Worm (Caenorhabditis elegans) whole organism, L2 larva: ENCODE data around the gene such-1.

Experiments
- C34F6.9 ChIP-seq: fragments of 150-350 bp; optimal IDR thresholded peaks from 2 replicates; lab custom pipeline; 2014; ENCODE audit warnings: missing biosample characterization, missing genetic modification characterization
- F13H6.1 ChIP-seq: sonication (generic microtip); optimal IDR thresholded peaks from 2 replicates; lab custom pipeline; 2016; ENCODE audit warnings: missing genetic modification characterization, missing compliant biosample characterization
- R02D3.7 ChIP-seq: fragments of 150-350 bp; optimal IDR thresholded peaks from 2 replicates; lab custom pipeline; 2014; ENCODE audit warnings: missing biosample characterization, missing genetic modification characterization
- Y55F3AM.14 ChIP-seq: fragments of 200-800 bp; sonication (Bioruptor generic); optimal IDR thresholded peaks from 2 replicates; lab custom pipeline; 2018; ENCODE audit warnings: mild to moderate bottlenecking, missing genetic modification characterization, missing compliant biosample characterization
- ZK546.5 ChIP-seq: sonication (generic microtip); optimal IDR thresholded peaks from 2 replicates; lab custom pipeline; 2017; ENCODE audit warnings: missing biosample characterization, missing genetic modification characterization
- alr-1 ChIP-seq: fragments of 150-350 bp; optimal IDR thresholded peaks from 2 replicates; lab custom pipeline; 2014; ENCODE audit warnings: missing biosample characterization, missing genetic modification characterization
- ama-1 ChIP-seq: fragments of 150-350 bp; optimal IDR thresholded peaks from 2 replicates; lab custom pipeline; 2018; ENCODE audit warnings: inconsistent platforms
- blmp-1 ChIP-seq: sonication (generic microtip); optimal IDR thresholded peaks from 2 replicates; lab custom pipeline; 2017; ENCODE audit warnings: missing genetic modification characterization, mild to moderate bottlenecking, missing compliant biosample characterization, antibody characterized with exemption, moderate library complexity; ENCODE audit not compliant: insufficient read depth
- ceh-16 ChIP-seq: fragments of 150-350 bp; optimal IDR thresholded peaks from 2 replicates; lab custom pipeline; 2014; ENCODE audit warnings: missing biosample characterization, missing genetic modification characterization
- dmd-4 ChIP-seq: sonication (generic microtip); optimal IDR thresholded peaks from 2 replicates; lab custom pipeline; 2017; ENCODE audit warnings: missing biosample characterization, missing genetic modification characterization
- egl-27 ChIP-seq: sonication (generic microtip); optimal IDR thresholded peaks from 3 replicates; lab custom pipeline; 2017; ENCODE audit warnings: missing biosample characterization, missing genetic modification reagents, missing genetic modification characterization
- elt-1 ChIP-seq: fragments of 150-350 bp; optimal IDR thresholded peaks from 2 replicates; lab custom pipeline; 2014; ENCODE audit warnings: missing biosample characterization, missing genetic modification characterization
- elt-3 ChIP-seq: sonication (generic microtip); optimal IDR thresholded peaks from 2 replicates; lab custom pipeline; 2017; ENCODE audit warnings: missing biosample characterization, missing genetic modification characterization
- gmeb-1 ChIP-seq: fragments of 150-350 bp; optimal IDR thresholded peaks from 2 replicates; lab custom pipeline; 2014; ENCODE audit warnings: missing biosample characterization, missing genetic modification characterization
- lin-11 ChIP-seq: fragments of 150-350 bp; sonication (generic microtip); optimal IDR thresholded peaks from 2 replicates; lab custom pipeline; 2014; ENCODE audit warnings: missing biosample characterization, missing genetic modification characterization, inconsistent platforms, mixed read lengths
- lin-13 ChIP-seq: fragments of 150-350 bp; optimal IDR thresholded peaks from 2 replicates; lab custom pipeline; 2014; ENCODE audit warnings: missing biosample characterization, missing genetic modification reagents, missing genetic modification characterization
- lin-39 ChIP-seq: fragments of 150-350 bp; optimal IDR thresholded peaks from 2 replicates; lab custom pipeline; 2014; ENCODE audit warnings: missing biosample characterization, missing genetic modification reagents, missing genetic modification characterization
- lsy-2 ChIP-seq, 2 experiments: fragments of 150-350 bp in 1 of 2; sonication (generic microtip) in 1 of 2; optimal IDR thresholded peaks; 2 replicates each; lab custom pipeline; 2014 to 2017; ENCODE audit warnings: missing biosample characterization in 2 of 2, missing genetic modification characterization in 2 of 2
- mbf-1 ChIP-seq: sonication (generic microtip); optimal IDR thresholded peaks from 2 replicates; lab custom pipeline; 2017; ENCODE audit warnings: missing biosample characterization, missing genetic modification characterization
- nhr-10 ChIP-seq: sonication (generic microtip); optimal IDR thresholded peaks from 2 replicates; lab custom pipeline; 2017; ENCODE audit warnings: missing biosample characterization, missing genetic modification characterization
- nhr-12 ChIP-seq: fragments of 150-350 bp; optimal IDR thresholded peaks from 2 replicates; lab custom pipeline; 2014; ENCODE audit warnings: missing biosample characterization, missing genetic modification characterization
- nhr-129 ChIP-seq: fragments of 150-350 bp; optimal IDR thresholded peaks from 2 replicates; lab custom pipeline; 2014; ENCODE audit warnings: missing biosample characterization, missing genetic modification characterization
- nhr-21 ChIP-seq: fragments of 150-350 bp; optimal IDR thresholded peaks from 2 replicates; lab custom pipeline; 2014; ENCODE audit warnings: missing biosample characterization, missing genetic modification characterization
- nhr-23 ChIP-seq: fragments of 150-350 bp; optimal IDR thresholded peaks from 2 replicates; lab custom pipeline; 2014; ENCODE audit warnings: missing biosample characterization, missing genetic modification reagents, missing genetic modification characterization
- nhr-25 ChIP-seq: fragments of 150-350 bp; sonication (generic microtip); optimal IDR thresholded peaks from 3 replicates; lab custom pipeline; 2014; ENCODE audit warnings: missing biosample characterization, missing genetic modification characterization
- nhr-6 ChIP-seq: fragments of 150-350 bp; optimal IDR thresholded peaks from 2 replicates; lab custom pipeline; 2014; ENCODE audit warnings: missing biosample characterization, missing genetic modification characterization
- nhr-77 ChIP-seq: fragments of 150-350 bp; optimal IDR thresholded peaks from 2 replicates; lab custom pipeline; 2014; ENCODE audit warnings: missing biosample characterization, missing genetic modification characterization
- peb-1 ChIP-seq: fragments of 150-350 bp; optimal IDR thresholded peaks from 2 replicates; lab custom pipeline; 2014; ENCODE audit warnings: missing biosample characterization, missing genetic modification characterization
- sem-4 ChIP-seq: fragments of 150-350 bp; optimal IDR thresholded peaks from 2 replicates; lab custom pipeline; 2014; ENCODE audit warnings: missing biosample characterization, missing genetic modification reagents, missing genetic modification characterization
- sma-3 ChIP-seq: sonication (generic microtip); optimal IDR thresholded peaks from 2 replicates; lab custom pipeline; 2016; ENCODE audit warnings: missing genetic modification reagents, missing genetic modification characterization, missing compliant biosample characterization
- sma-9 ChIP-seq, 2 experiments: fragments of 150-350 bp in 1 of 2; sonication (generic microtip) in 1 of 2; optimal IDR thresholded peaks; 2 replicates each; lab custom pipeline; 2014 to 2016; ENCODE audit warnings: missing genetic modification characterization in 2 of 2, mild to moderate bottlenecking in 1 of 2, missing biosample characterization in 1 of 2, missing compliant biosample characterization in 1 of 2, missing genetic modification reagents in 1 of 2, moderate library complexity in 1 of 2
- unc-39 ChIP-seq: fragments of 150-350 bp; optimal IDR thresholded peaks from 2 replicates; lab custom pipeline; 2014; ENCODE audit warnings: missing biosample characterization, missing genetic modification characterization
- unc-62 ChIP-seq: fragments of 150-350 bp; optimal IDR thresholded peaks from 2 replicates; lab custom pipeline; 2014; ENCODE audit warnings: missing biosample characterization, missing genetic modification reagents, missing genetic modification characterization
- zag-1 ChIP-seq: fragments of 150-350 bp; optimal IDR thresholded peaks from 2 replicates; lab custom pipeline; 2014; ENCODE audit warnings: missing biosample characterization, missing genetic modification characterization
- ztf-1 ChIP-seq: fragments of 200-800 bp; sonication (Bioruptor generic); conservative IDR thresholded peaks from 2 replicates; pipeline ENCODE4 v1.3.6; 2022; ENCODE audit warnings: missing genetic modification characterization, missing compliant biosample characterization

The such-1 gene

ce11 chrIII:11560504-11561202 is 37.1 kb upstream of the such-1 start, which contains the start of gene ztf-29:
TSS of gene ztf-29 (plus strand) at chrIII:11561152.
- TF ChIP-seq lin-13 (no peak), nhr-10 (tag; lab: Kevin White, UChicago) (no peak), mbf-1 (tag; lab: Kevin White, UChicago) (no peak), nhr-21 (tag; lab: Kevin White, UChicago) (no peak), nhr-12 (tag; lab: Kevin White, UChicago) (no peak), unc-39 (no peak), gmeb-1 (tag; lab: Kevin White, UChicago) (no peak), C34F6.9 (tag; lab: Kevin White, UChicago) (no peak), ZK546.5 (tag; lab: Kevin White, UChicago) (no peak), zag-1 (tag; lab: Kevin White, UChicago) (no peak), nhr-6 (tag; lab: Kevin White, UChicago) (no peak)
- TF ChIP-seq, all 48 proteins: peak for 0

- TF ChIP-seq lin-13 (no peak), blmp-1 (peak; percentile 6), unc-62 (no peak), nhr-25 (peak; percentile 62)
These were observed 36.1 kb upstream of the such-1 start for ce11 chrIII:11559677-11560076.

ce11 chrIII:11558251-11558650 is 34.7 kb upstream of the such-1 start:
- no peak for TF ChIP-seq sem-4
- no peak for TF ChIP-seq nhr-10 (tag; lab: Kevin White, UChicago)
- TF ChIP-seq alr-1 (tag; lab: Kevin White, UChicago) = no peak
- TF ChIP-seq unc-62 = no peak
- TF ChIP-seq nhr-25 = peak; percentile 36
- no peak for TF ChIP-seq nhr-77
- peak; percentile 6 for TF ChIP-seq egl-27 (tag; lab: Kevin White, UChicago)
- TF ChIP-seq blmp-1 = no peak
- TF ChIP-seq C34F6.9 (tag; lab: Kevin White, UChicago) = no peak
- TF ChIP-seq dmd-4 (tag; lab: Kevin White, UChicago) = no peak
- peak; percentile 15 for TF ChIP-seq ceh-16 (tag; lab: Kevin White, UChicago)

- TF ChIP-seq zag-1 (tag; lab: Kevin White, UChicago) = no peak
- TF ChIP-seq lsy-2 (tag; optimal IDR thresholded peaks at IDR 0.05; lab: Kevin White, UChicago) = no peak
- TF ChIP-seq nhr-25 = peak; percentile 52
- no peak for TF ChIP-seq ama-1 (lab: Kevin White, UChicago)
- no peak for TF ChIP-seq nhr-77
- TF ChIP-seq F13H6.1 (tag; lab: Kevin White, UChicago) = peak; percentile 46
- TF ChIP-seq peb-1 = no peak
- TF ChIP-seq R02D3.7 = no peak
- no peak for TF ChIP-seq dmd-4 (tag; lab: Kevin White, UChicago)
- TF ChIP-seq gmeb-1 (tag; lab: Kevin White, UChicago) = peak; percentile 1
- TF ChIP-seq ceh-16 (tag; lab: Kevin White, UChicago) = peak; percentile 17
- TF ChIP-seq lin-39 (tag; lab: Kevin White, UChicago) = no peak
- TF ChIP-seq unc-39 = no peak
These were observed 33.3 kb upstream of the such-1 start for ce11 chrIII:11556860-11557259.

ce11 chrIII:11554701-11555111 is 31.1 kb upstream of the such-1 start:
- TF ChIP-seq nhr-77 (no peak), C34F6.9 (tag; lab: Kevin White, UChicago) (no peak), ztf-1 (GFP tag; lab: Robert Waterston, UW) (no peak), sma-3 (GFP tag; lab: Kevin White, UChicago) (peak; percentile 41), elt-3 (tag; lab: Kevin White, UChicago) (no peak), mbf-1 (tag; lab: Kevin White, UChicago) (no peak), gmeb-1 (tag; lab: Kevin White, UChicago) (no peak), lin-11 (tag; lab: Kevin White, UChicago) (no peak), unc-62 (no peak), Y55F3AM.14 (GFP tag; lab: Kevin White, UChicago) (no peak), sma-9 (GFP tag; optimal IDR thresholded peaks at IDR 0.05; lab: Kevin White, UChicago) (no peak), sma-9 (tag; optimal IDR thresholded peaks at IDR 0.05; lab: Kevin White, UChicago) (no peak), lin-13 (no peak), nhr-10 (tag; lab: Kevin White, UChicago) (no peak), nhr-129 (peak; percentile 24), elt-1 (tag; lab: Kevin White, UChicago) (no peak), F13H6.1 (tag; lab: Kevin White, UChicago) (no peak), nhr-21 (tag; lab: Kevin White, UChicago) (peak; percentile 22), ama-1 (lab: Kevin White, UChicago) (no peak), nhr-23 (no peak), nhr-6 (tag; lab: Kevin White, UChicago) (no peak), nhr-25 (peak; percentile 44)
